Worm (Caenorhabditis elegans) whole organism, mixed stage, embryonic: Measurements from ENCODE around the gene F53C3.4.

Experiments used
- elt-1 ChIP-seq: sonication (generic microtip); optimal IDR thresholded peaks from 2 replicates; lab custom pipeline; 2017; ENCODE audit warnings: missing genetic modification characterization, mild to moderate bottlenecking, missing compliant biosample characterization, antibody characterized with exemption, moderate library complexity, borderline replicate concordance; ENCODE audit not compliant: insufficient read depth
- mab-5 ChIP-seq: fragments of 150-350 bp; optimal IDR thresholded peaks from 2 replicates; lab custom pipeline; 2014; ENCODE audit warnings: missing biosample characterization, missing genetic modification characterization
- nhr-12 ChIP-seq: fragments of 150-350 bp; optimal IDR thresholded peaks from 2 replicates; lab custom pipeline; 2014; ENCODE audit warnings: missing biosample characterization, missing genetic modification characterization
- nhr-237 ChIP-seq: fragments of 150-350 bp; optimal IDR thresholded peaks from 2 replicates; lab custom pipeline; 2014; ENCODE audit warnings: missing biosample characterization, missing genetic modification characterization
- pha-4 ChIP-seq: fragments of 150-350 bp; optimal IDR thresholded peaks from 2 replicates; lab custom pipeline; 2018; ENCODE audit warnings: missing biosample characterization, missing genetic modification reagents, missing genetic modification characterization
- snpc-4 ChIP-seq: fragments of 150-350 bp; optimal IDR thresholded peaks from 2 replicates; lab custom pipeline; 2014; ENCODE audit warnings: missing biosample characterization, missing genetic modification characterization

- TF ChIP-seq pha-4 (tag; lab: Kevin White, UChicago) (no peak), snpc-4 (tag; lab: Kevin White, UChicago) (no peak), nhr-12 (no peak), elt-1 (tag; lab: Kevin White, UChicago) (no peak), mab-5 (tag; lab: Kevin White, UChicago) (no peak), nhr-237 (no peak)
These were observed 30.6 kb downstream of the F53C3.4 start for ce11 chrII:3931825-3932224.
